Fruit fly (Drosophila melanogaster): ENCODE measurements around the gene PK2-R2.

PK2-R2 gene

dm6 chr3R:13356960-13357359 lies 23.0 kb upstream of the PK2-R2 start:
- TF ChIP-seq CG8478 (optimal IDR thresholded peaks at IDR 0.05) (no peak), CTCF (optimal IDR thresholded peaks at IDR 0.05) (no peak)

dm6 chr3R:13353373-13353772 lies 19.4 kb upstream of the PK2-R2 start, which contains the start of gene mthl12:
Gene mthl12 (plus strand): TSS chr3R:13353673.
- TF ChIP-seq CTCF (optimal IDR thresholded peaks at IDR 0.05) (no peak), CG8478 (optimal IDR thresholded peaks at IDR 0.05) (no peak)

- TF ChIP-seq CG8478 (optimal IDR thresholded peaks at IDR 0.05) (no peak), CTCF (optimal IDR thresholded peaks at IDR 0.05) (no peak)
These were observed 4.1 kb upstream of the PK2-R2 start, which contains the start of gene PK2-R1 for dm6 chr3R:13338030-13338429. Gene PK2-R1 (plus strand): TSS chr3R:13338330.

- TF ChIP-seq CG8478 (optimal IDR thresholded peaks at IDR 0.05) (no peak), CTCF (optimal IDR thresholded peaks at IDR 0.05) (no peak)
These were observed 935 bp downstream of the PK2-R2 start for dm6 chr3R:13333031-13333430.

- TF ChIP-seq CTCF (optimal IDR thresholded peaks at IDR 0.05): no peak
- TF ChIP-seq CG8478 (optimal IDR thresholded peaks at IDR 0.05): no peak
These were observed 14.1 kb downstream of the PK2-R2 start for dm6 chr3R:13319873-13320272.

- TF ChIP-seq CTCF (optimal IDR thresholded peaks at IDR 0.05) (no peak), CG8478 (optimal IDR thresholded peaks at IDR 0.05) (no peak)
These were observed 14.8 kb downstream of the PK2-R2 start, which contains the start of gene CG45080 for dm6 chr3R:13319170-13319569. Gene CG45080 (minus strand): TSS chr3R:13319270.

dm6 chr3R:13313088-13313487 lies 20.9 kb downstream of the PK2-R2 start, which contains the start of gene CG44142:
Gene CG44142 (minus strand): TSS chr3R:13313188.
- TF ChIP-seq CG8478 (optimal IDR thresholded peaks at IDR 0.05) (no peak), CTCF (optimal IDR thresholded peaks at IDR 0.05) (no peak)

dm6 chr3R:13309133-13309711 lies 24.7 kb downstream of the PK2-R2 start:
- TF ChIP-seq CTCF (optimal IDR thresholded peaks at IDR 0.05): no peak
- TF ChIP-seq CG8478 (optimal IDR thresholded peaks at IDR 0.05): no peak

- TF ChIP-seq CG8478 (optimal IDR thresholded peaks at IDR 0.05): no peak
- no peak for TF ChIP-seq CTCF (optimal IDR thresholded peaks at IDR 0.05)
These were observed 27.4 kb downstream of the PK2-R2 start for dm6 chr3R:13306595-13306994.

dm6 chr3R:13305318-13305899 lies 28.6 kb downstream of the PK2-R2 start:
- no peak for TF ChIP-seq CTCF (optimal IDR thresholded peaks at IDR 0.05)
- TF ChIP-seq CG8478 (optimal IDR thresholded peaks at IDR 0.05): no peak

- TF ChIP-seq CTCF (optimal IDR thresholded peaks at IDR 0.05): no peak
- no peak for TF ChIP-seq CG8478 (optimal IDR thresholded peaks at IDR 0.05)
These were observed 29.4 kb downstream of the PK2-R2 start for dm6 chr3R:13304512-13305069.

dm6 chr3R:13303126-13303525 lies 30.8 kb downstream of the PK2-R2 start, which contains the start of gene CG43208:
Gene CG43208 (plus strand): TSS chr3R:13303426.
- no peak for TF ChIP-seq CG8478 (optimal IDR thresholded peaks at IDR 0.05)

dm6 chr3R:13302348-13302747 lies 31.6 kb downstream of the PK2-R2 start, which contains the start of gene CG32473:
Gene CG32473 (plus strand): TSS chr3R:13302648.
- TF ChIP-seq CTCF (optimal IDR thresholded peaks at IDR 0.05) (no peak), CG8478 (optimal IDR thresholded peaks at IDR 0.05) (no peak)

dm6 chr3R:13298114-13298818 lies 35.7 kb downstream of the PK2-R2 start, which contains the start of gene CG8774:
Gene CG8774 (plus strand): TSS chr3R:13298768.
- TF ChIP-seq CTCF (optimal IDR thresholded peaks at IDR 0.05) (no peak), CG8478 (optimal IDR thresholded peaks at IDR 0.05) (no peak)

dm6 chr3R:13294461-13294860 lies 39.5 kb downstream of the PK2-R2 start, which contains the start of gene CG8773:
Gene CG8773 (plus strand): TSS chr3R:13294748.
- TF ChIP-seq CTCF (optimal IDR thresholded peaks at IDR 0.05) (no peak), CG8478 (optimal IDR thresholded peaks at IDR 0.05) (no peak)

All from S2 (cell line).